Fruit fly (Drosophila melanogaster) S2 (cell line): ENCODE measurements around the gene CG15818.

Experiments
- CG8478 ChIP-seq: fragments of >200 bp; optimal IDR thresholded peaks from 2 replicates; lab custom pipeline; 2018
- CTCF ChIP-seq, 2 experiments: fragments of >200 bp; optimal IDR thresholded peaks; 2 replicates each; lab custom pipeline; 2018

DNA sequence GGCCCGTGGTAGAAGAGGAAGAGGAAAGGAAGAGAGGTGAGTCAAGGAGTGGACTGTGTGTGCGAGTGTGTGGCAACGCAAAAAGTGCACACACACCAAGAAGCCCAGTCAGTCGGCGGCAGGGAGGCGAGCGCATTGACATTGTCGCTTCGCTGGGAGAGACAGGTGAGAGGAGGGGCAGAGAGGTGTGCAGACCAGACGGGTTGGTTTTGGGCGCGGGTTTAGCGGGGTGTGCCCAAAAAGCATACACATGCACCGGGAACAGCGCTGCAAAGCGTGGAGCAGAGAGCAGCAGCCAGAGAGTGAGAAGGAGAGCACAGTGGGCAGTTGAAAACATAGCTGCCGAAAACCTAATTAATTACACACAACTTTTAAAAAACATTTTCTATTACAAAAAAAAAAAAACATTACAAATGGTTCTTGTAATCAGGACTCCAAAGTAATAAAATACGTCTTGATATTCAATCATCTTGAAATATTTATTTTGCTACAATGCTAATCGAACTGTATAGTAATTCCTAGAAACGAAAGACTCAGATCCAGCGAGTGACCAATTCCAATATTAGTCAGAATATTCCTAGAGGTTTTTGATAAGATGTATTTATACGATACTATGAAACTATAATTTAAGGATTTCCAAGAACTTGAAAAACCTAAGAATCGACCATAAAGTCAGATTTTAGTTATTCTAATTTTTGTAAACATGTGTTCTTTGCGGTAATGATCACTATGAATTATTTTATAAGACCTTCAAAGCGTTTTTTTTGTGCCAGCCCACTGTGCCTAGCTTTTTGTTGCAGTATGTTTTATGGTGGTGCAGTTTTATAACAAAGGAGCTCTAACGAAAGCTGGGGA is 11.9 kb downstream of the CG15818 start:
- TF ChIP-seq CG8478 (lab: Kevin White, UChicago) (no peak), CTCF (optimal IDR thresholded peaks at IDR 0.05; lab: Kevin White, UChicago) (no peak)
